Worm (Caenorhabditis elegans): ENCODE results near the gene col-80.

The col-80 gene

ce11 chrII:10661448-10662064, 45.4 kb upstream of the col-80 start:
- TF ChIP-seq snpc-4 (tag; optimal IDR thresholded peaks at IDR 0.05) (no peak), pqm-1 (tag; optimal IDR thresholded peaks at IDR 0.05) (no peak), nhr-43 (tag; optimal IDR thresholded peaks at IDR 0.05; ENCODE audit: poor library complexity, severe bottlenecking) (peak; percentile 59)

ce11 chrII:10662279-10662678, 44.7 kb upstream of the col-80 start:
- TF ChIP-seq ama-1 (optimal IDR thresholded peaks at IDR 0.05) (no peak), unc-62 (GFP tag; optimal IDR thresholded peaks at IDR 0.05) (no peak), nhr-43 (tag; optimal IDR thresholded peaks at IDR 0.05; ENCODE audit: poor library complexity, severe bottlenecking) (no peak), nhr-12 (tag; optimal IDR thresholded peaks at IDR 0.05) (no peak), fos-1 (tag; optimal IDR thresholded peaks at IDR 0.05) (no peak), nhr-11 (tag; optimal IDR thresholded peaks at IDR 0.05) (no peak), tbx-2 (tag; optimal IDR thresholded peaks at IDR 0.05) (no peak), fkh-2 (tag; optimal IDR thresholded peaks at IDR 0.05) (no peak), elt-2 (tag; optimal IDR thresholded peaks at IDR 0.05) (no peak)

ce11 chrII:10662698-10663097, 44.3 kb upstream of the col-80 start, which contains the start of gene D2089.8:
Gene D2089.8, minus strand, starts transcription at chrII:10662781.
- peak; percentile 18 for TF ChIP-seq nfya-1 (tag; optimal IDR thresholded peaks at IDR 0.05; ENCODE audit: insufficient read depth)
- TF ChIP-seq pha-4 (tag; optimal IDR thresholded peaks at IDR 0.05) = peak; percentile 43
- no peak for TF ChIP-seq sea-2 (GFP tag; optimal IDR thresholded peaks at IDR 0.05)

ce11 chrII:10665031-10665430, 42.0 kb upstream of the col-80 start, which contains the start of gene D2089.3:
Gene D2089.3, minus strand, starts transcription at chrII:10665131.
- TF ChIP-seq nhr-23 (tag; optimal IDR thresholded peaks at IDR 0.05) (no peak), ceh-9 (tag; optimal IDR thresholded peaks at IDR 0.05) (no peak), nhr-28 (tag; optimal IDR thresholded peaks at IDR 0.05) (no peak), snpc-4 (tag; optimal IDR thresholded peaks at IDR 0.05) (no peak), elt-2 (tag; optimal IDR thresholded peaks at IDR 0.05) (no peak), nhr-67 (tag; optimal IDR thresholded peaks at IDR 0.05) (no peak), lin-39 (tag; optimal IDR thresholded peaks at IDR 0.05) (no peak), tbx-2 (tag; optimal IDR thresholded peaks at IDR 0.05) (no peak), ceh-28 (tag; optimal IDR thresholded peaks at IDR 0.05) (no peak), mml-1 (tag; optimal IDR thresholded peaks at IDR 0.05) (no peak), unc-39 (tag; optimal IDR thresholded peaks at IDR 0.05) (no peak), R02D3.7 (tag; optimal IDR thresholded peaks at IDR 0.05) (no peak), aly-2 (tag; optimal IDR thresholded peaks at IDR 0.05) (no peak), nhr-43 (tag; optimal IDR thresholded peaks at IDR 0.05; ENCODE audit: poor library complexity, severe bottlenecking) (no peak), nhr-237 (tag; optimal IDR thresholded peaks at IDR 0.05) (no peak), skn-1 (tag; optimal IDR thresholded peaks at IDR 0.05) (no peak), hmg-11 (tag; optimal IDR thresholded peaks at IDR 0.05) (no peak), fkh-2 (tag; optimal IDR thresholded peaks at IDR 0.05) (no peak), nhr-25 (tag; optimal IDR thresholded peaks at IDR 0.05) (no peak)

- TF ChIP-seq aly-2 (tag; optimal IDR thresholded peaks at IDR 0.05) (no peak), snpc-4 (tag; optimal IDR thresholded peaks at IDR 0.05) (no peak), ztf-4 (tag; optimal IDR thresholded peaks at IDR 0.05) (no peak), lin-15B (tag; optimal IDR thresholded peaks at IDR 0.05) (no peak), pqm-1 (tag; optimal IDR thresholded peaks at IDR 0.05) (no peak), ceh-82 (tag; optimal IDR thresholded peaks at IDR 0.05) (no peak), nhr-43 (tag; optimal IDR thresholded peaks at IDR 0.05; ENCODE audit: poor library complexity, severe bottlenecking) (no peak), hmg-11 (tag; optimal IDR thresholded peaks at IDR 0.05) (no peak), elt-1 (tag; optimal IDR thresholded peaks at IDR 0.05) (no peak), ceh-9 (tag; optimal IDR thresholded peaks at IDR 0.05) (no peak), ama-1 (optimal IDR thresholded peaks at IDR 0.05) (no peak), nhr-11 (tag; optimal IDR thresholded peaks at IDR 0.05) (no peak), fos-1 (tag; optimal IDR thresholded peaks at IDR 0.05) (no peak), lin-39 (tag; optimal IDR thresholded peaks at IDR 0.05) (no peak)
Observed at ce11 chrII:10675302-10675701, 31.7 kb upstream of the col-80 start, which contains the start of gene ptb-1. Gene ptb-1, plus strand, starts transcription at chrII:10675602.

- TF ChIP-seq ztf-11 (tag; optimal IDR thresholded peaks at IDR 0.05) (no peak), nhr-43 (tag; optimal IDR thresholded peaks at IDR 0.05; ENCODE audit: poor library complexity, severe bottlenecking) (no peak), nhr-237 (tag; optimal IDR thresholded peaks at IDR 0.05) (no peak), nhr-67 (tag; optimal IDR thresholded peaks at IDR 0.05) (no peak), elt-3 (tag; optimal IDR thresholded peaks at IDR 0.05) (no peak), daf-12 (tag; optimal IDR thresholded peaks at IDR 0.05) (no peak), nhr-11 (tag; optimal IDR thresholded peaks at IDR 0.05) (no peak), egl-5 (tag; optimal IDR thresholded peaks at IDR 0.05) (no peak), nhr-76 (tag; optimal IDR thresholded peaks at IDR 0.05) (no peak), R02D3.7 (tag; optimal IDR thresholded peaks at IDR 0.05) (no peak)
Observed at ce11 chrII:10680130-10680529, 26.9 kb upstream of the col-80 start.
